Worm (Caenorhabditis elegans) whole organism, mixed stage, embryonic: ENCODE measurements around the gene F41G3.5.

Experiments
- M03D4.4 ChIP-seq: sonication (generic microtip); optimal IDR thresholded peaks from 2 replicates; lab custom pipeline; 2017; ENCODE audit warnings: mild to moderate bottlenecking, missing genetic modification characterization, missing compliant biosample characterization
- bed-3 ChIP-seq: fragments of 200-800 bp; sonication (Bioruptor generic); optimal IDR thresholded peaks from 3 replicates; lab custom pipeline; 2018; ENCODE audit warnings: mild to moderate bottlenecking, missing genetic modification characterization, moderate library complexity, missing compliant biosample characterization
- blmp-1 ChIP-seq: fragments of 150-350 bp; optimal IDR thresholded peaks from 2 replicates; lab custom pipeline; 2014; ENCODE audit warnings: missing biosample characterization, missing genetic modification characterization
- ceh-39 ChIP-seq: fragments of 150-350 bp; optimal IDR thresholded peaks from 2 replicates; lab custom pipeline; 2014; ENCODE audit warnings: missing biosample characterization, missing genetic modification characterization
- ceh-43 ChIP-seq: fragments of 200-800 bp; sonication (Bioruptor generic); optimal IDR thresholded peaks from 2 replicates; lab custom pipeline; 2018; ENCODE audit warnings: mild to moderate bottlenecking, missing genetic modification characterization, moderate library complexity, missing compliant biosample characterization
- ces-1 ChIP-seq: fragments of 150-350 bp; optimal IDR thresholded peaks from 2 replicates; lab custom pipeline; 2014; ENCODE audit warnings: missing biosample characterization, missing genetic modification reagents, missing genetic modification characterization
- cnd-1 ChIP-seq: fragments of 200-800 bp; sonication (Bioruptor generic); optimal IDR thresholded peaks from 2 replicates; lab custom pipeline; 2018; ENCODE audit warnings: mild to moderate bottlenecking, missing genetic modification characterization, missing compliant biosample characterization
- drap-1 ChIP-seq: fragments of 200-800 bp; sonication (Bioruptor generic); optimal IDR thresholded peaks from 3 replicates; lab custom pipeline; 2018; ENCODE audit warnings: mild to moderate bottlenecking, missing genetic modification characterization, missing compliant biosample characterization
- elt-1 ChIP-seq: sonication (generic microtip); optimal IDR thresholded peaks from 2 replicates; lab custom pipeline; 2017; ENCODE audit warnings: missing genetic modification characterization, mild to moderate bottlenecking, missing compliant biosample characterization, antibody characterized with exemption, moderate library complexity, borderline replicate concordance; ENCODE audit not compliant: insufficient read depth
- flh-1 ChIP-seq: fragments of 200-800 bp; sonication (Bioruptor generic); optimal IDR thresholded peaks from 2 replicates; lab custom pipeline; 2018; ENCODE audit warnings: mild to moderate bottlenecking, missing genetic modification characterization, moderate library complexity, missing compliant biosample characterization
- ham-2 ChIP-seq: fragments of 200-800 bp; sonication (Bioruptor generic); optimal IDR thresholded peaks from 2 replicates; lab custom pipeline; 2018; ENCODE audit warnings: mild to moderate bottlenecking, missing genetic modification characterization, missing compliant biosample characterization
- hlh-1 ChIP-seq: fragments of 150-350 bp; optimal IDR thresholded peaks from 2 replicates; lab custom pipeline; 2014; ENCODE audit warnings: missing biosample characterization, missing genetic modification reagents, missing genetic modification characterization
- lin-13 ChIP-seq: fragments of 150-350 bp; optimal IDR thresholded peaks from 2 replicates; lab custom pipeline; 2014; ENCODE audit warnings: missing biosample characterization, missing genetic modification characterization
- lin-32 ChIP-seq: fragments of 200-800 bp; sonication (Bioruptor generic); optimal IDR thresholded peaks from 2 replicates; lab custom pipeline; 2018; ENCODE audit warnings: mild to moderate bottlenecking, missing genetic modification characterization, missing compliant biosample characterization
- lsy-2 ChIP-seq: fragments of 150-350 bp; optimal IDR thresholded peaks from 2 replicates; lab custom pipeline; 2014; ENCODE audit warnings: missing biosample characterization, missing genetic modification characterization
- mab-5 ChIP-seq: fragments of 150-350 bp; optimal IDR thresholded peaks from 2 replicates; lab custom pipeline; 2014; ENCODE audit warnings: missing biosample characterization, missing genetic modification characterization
- mep-1 ChIP-seq: fragments of 150-350 bp; optimal IDR thresholded peaks from 2 replicates; lab custom pipeline; 2017; ENCODE audit warnings: missing biosample characterization, missing genetic modification reagents, missing genetic modification characterization, inconsistent platforms
- mls-2 ChIP-seq: sonication (generic microtip); optimal IDR thresholded peaks from 2 replicates; lab custom pipeline; 2016; ENCODE audit warnings: mild to moderate bottlenecking, missing genetic modification characterization, moderate library complexity, missing compliant biosample characterization
- nhr-12 ChIP-seq: fragments of 150-350 bp; optimal IDR thresholded peaks from 2 replicates; lab custom pipeline; 2014; ENCODE audit warnings: missing biosample characterization, missing genetic modification characterization
- nhr-237 ChIP-seq: fragments of 150-350 bp; optimal IDR thresholded peaks from 2 replicates; lab custom pipeline; 2014; ENCODE audit warnings: missing biosample characterization, missing genetic modification characterization
- nhr-28 ChIP-seq: fragments of 150-350 bp; optimal IDR thresholded peaks from 2 replicates; lab custom pipeline; 2014; ENCODE audit warnings: missing biosample characterization, missing genetic modification characterization
- nhr-76 ChIP-seq: sonication (generic microtip); optimal IDR thresholded peaks from 2 replicates; lab custom pipeline; 2017; ENCODE audit warnings: missing biosample characterization, missing genetic modification characterization
- pha-4 ChIP-seq: fragments of 150-350 bp; optimal IDR thresholded peaks from 2 replicates; lab custom pipeline; 2018; ENCODE audit warnings: missing biosample characterization, missing genetic modification reagents, missing genetic modification characterization
- sem-2 ChIP-seq: fragments of 200-800 bp; sonication (Bioruptor generic); optimal IDR thresholded peaks from 2 replicates; lab custom pipeline; 2018; ENCODE audit warnings: mild to moderate bottlenecking, missing genetic modification characterization, missing compliant biosample characterization
- snpc-4 ChIP-seq: fragments of 150-350 bp; optimal IDR thresholded peaks from 2 replicates; lab custom pipeline; 2014; ENCODE audit warnings: missing biosample characterization, missing genetic modification characterization
- sptf-1 ChIP-seq: sonication (generic microtip); optimal IDR thresholded peaks from 2 replicates; lab custom pipeline; 2017; ENCODE audit warnings: mild to moderate bottlenecking, missing genetic modification characterization, moderate library complexity, missing compliant biosample characterization
- tbx-8 ChIP-seq: fragments of 200-800 bp; sonication (Bioruptor generic); optimal IDR thresholded peaks from 2 replicates; lab custom pipeline; 2018; ENCODE audit warnings: mild to moderate bottlenecking, missing genetic modification characterization, moderate library complexity, missing compliant biosample characterization
- unc-120 ChIP-seq: sonication (generic microtip); optimal IDR thresholded peaks from 2 replicates; lab custom pipeline; 2017; ENCODE audit warnings: missing genetic modification characterization, missing compliant biosample characterization; ENCODE audit not compliant: poor library complexity, severe bottlenecking
- unc-39 ChIP-seq: fragments of 150-350 bp; optimal IDR thresholded peaks from 2 replicates; lab custom pipeline; 2014; ENCODE audit warnings: missing biosample characterization, missing genetic modification characterization
- unc-62 ChIP-seq: fragments of 150-350 bp; optimal IDR thresholded peaks from 2 replicates; lab custom pipeline; 2014; ENCODE audit warnings: missing biosample characterization, missing genetic modification reagents, missing genetic modification characterization
- zip-8 ChIP-seq: fragments of 150-350 bp; optimal IDR thresholded peaks from 2 replicates; lab custom pipeline; 2014; ENCODE audit warnings: missing biosample characterization, missing genetic modification characterization
- ztf-11 ChIP-seq: fragments of 150-350 bp; optimal IDR thresholded peaks from 2 replicates; lab custom pipeline; 2014; ENCODE audit warnings: missing biosample characterization, missing genetic modification characterization

F41G3.5 gene

ce11 chrII:6736066-6736465 lies 10.4 kb upstream of the F41G3.5 start, which contains the start of gene mrps-18.C:
Gene mrps-18.C, plus strand, starts transcription at chrII:6736203.
- TF ChIP-seq tbx-8 (GFP tag; lab: Kevin White, UChicago): no peak
- no peak for TF ChIP-seq drap-1
- TF ChIP-seq elt-1 (tag; lab: Kevin White, UChicago): no peak
- no peak for TF ChIP-seq pha-4
- no peak for TF ChIP-seq blmp-1 (tag; lab: Kevin White, UChicago)
- TF ChIP-seq mep-1 (tag; lab: Kevin White, UChicago): no peak

ce11 chrII:6736604-6737003 lies 9.9 kb upstream of the F41G3.5 start, which contains the start of gene T14B4.1:
Gene T14B4.1, plus strand, starts transcription at chrII:6736904.
- TF ChIP-seq drap-1: no peak
- TF ChIP-seq ces-1 (GFP tag; lab: Kevin White, UChicago): no peak
- TF ChIP-seq bed-3 (GFP tag; lab: Kevin White, UChicago): no peak
- TF ChIP-seq ztf-11 (tag; lab: Kevin White, UChicago): no peak
- TF ChIP-seq nhr-237 (tag; lab: Kevin White, UChicago): no peak
- TF ChIP-seq nhr-76: no peak

ce11 chrII:6741428-6741827 lies 5.1 kb upstream of the F41G3.5 start, which contains the start of gene exos-8:
Gene exos-8, plus strand, starts transcription at chrII:6741691.
- no peak for TF ChIP-seq elt-1 (tag; lab: Kevin White, UChicago)
- TF ChIP-seq mls-2 (tag; lab: Kevin White, UChicago): peak; percentile 50
- no peak for TF ChIP-seq pha-4
- TF ChIP-seq ztf-11 (tag; lab: Kevin White, UChicago): no peak
- no peak for TF ChIP-seq mab-5
- TF ChIP-seq blmp-1 (tag; lab: Kevin White, UChicago): no peak
- no peak for TF ChIP-seq ceh-39 (tag; lab: Kevin White, UChicago)
- TF ChIP-seq ces-1 (GFP tag; lab: Kevin White, UChicago): peak; percentile 76
- TF ChIP-seq ceh-43 (GFP tag; lab: Kevin White, UChicago): no peak
- no peak for TF ChIP-seq zip-8 (tag; lab: Kevin White, UChicago)
- TF ChIP-seq cnd-1: peak; percentile 46
- peak; percentile 6 for TF ChIP-seq drap-1
- TF ChIP-seq lin-32 (GFP tag; lab: Kevin White, UChicago): peak; percentile 1
- TF ChIP-seq bed-3 (GFP tag; lab: Kevin White, UChicago): no peak
- TF ChIP-seq lin-13 (tag; lab: Kevin White, UChicago): peak; percentile 34
- TF ChIP-seq unc-39 (tag; lab: Kevin White, UChicago): no peak
- TF ChIP-seq nhr-237 (tag; lab: Kevin White, UChicago): peak; percentile 49
- no peak for TF ChIP-seq unc-62
- peak; percentile 28 for TF ChIP-seq M03D4.4 (tag; lab: Kevin White, UChicago)
- TF ChIP-seq tbx-8 (GFP tag; lab: Kevin White, UChicago): no peak
- no peak for TF ChIP-seq flh-1 (GFP tag; lab: Kevin White, UChicago)
- TF ChIP-seq ham-2: no peak
- peak; percentile 67 for TF ChIP-seq lsy-2 (tag; lab: Kevin White, UChicago)
- no peak for TF ChIP-seq nhr-76
- peak; percentile 67 for TF ChIP-seq mep-1 (tag; lab: Kevin White, UChicago)

ce11 chrII:6742614-6743013 lies 3.9 kb upstream of the F41G3.5 start, which contains the start of gene F41G3.6:
Gene F41G3.6, plus strand, starts transcription at chrII:6742914.
- TF ChIP-seq drap-1 (no peak), unc-39 (tag; lab: Kevin White, UChicago) (no peak), elt-1 (tag; lab: Kevin White, UChicago) (no peak), cnd-1 (no peak), nhr-28 (no peak), nhr-12 (no peak), nhr-76 (no peak)

- TF ChIP-seq sem-2 (no peak), nhr-28 (no peak), cnd-1 (no peak), hlh-1 (no peak), nhr-12 (no peak), elt-1 (tag; lab: Kevin White, UChicago) (no peak), snpc-4 (tag; lab: Kevin White, UChicago) (no peak), mls-2 (tag; lab: Kevin White, UChicago) (no peak), pha-4 (no peak), ztf-11 (tag; lab: Kevin White, UChicago) (no peak), bed-3 (GFP tag; lab: Kevin White, UChicago) (no peak), unc-120 (tag; lab: Kevin White, UChicago) (no peak), nhr-237 (tag; lab: Kevin White, UChicago) (no peak), lsy-2 (tag; lab: Kevin White, UChicago) (no peak), sptf-1 (tag; lab: Kevin White, UChicago) (no peak), flh-1 (GFP tag; lab: Kevin White, UChicago) (no peak)
Measured at ce11 chrII:6744648-6745047, 1.9 kb upstream of the F41G3.5 start, which contains the start of gene ins-15. Gene ins-15, minus strand, starts transcription at chrII:6744748.
